Fruit fly (Drosophila melanogaster) whole organism, embryonic: Measurements from ENCODE around the gene Ythdf.

Source experiments
- BEAF-32 ChIP-seq: fragments of 200-800 bp; sonication (Bioruptor generic); optimal IDR thresholded peaks from 3 replicates; lab custom pipeline; 2017; ENCODE audit warnings: missing biosample characterization, missing genetic modification characterization, mild to moderate bottlenecking, moderate library complexity, missing genetic modification reagents
- CG11093 ChIP-seq: fragments of 200-800 bp; sonication (Bioruptor generic); IDR thresholded peaks from 3 replicates; pipeline ENCODE4 v1.3.6; 2022; ENCODE audit warnings: missing biosample characterization, missing genetic modification characterization
- CG11723 ChIP-seq: fragments of 200-800 bp; sonication (Bioruptor generic); optimal IDR thresholded peaks from 2 replicates; lab custom pipeline; 2017; ENCODE audit warnings: missing biosample characterization, mild to moderate bottlenecking, missing genetic modification characterization
- CG12219 ChIP-seq: fragments of 200-800 bp; sonication (Bioruptor generic); optimal IDR thresholded peaks from 3 replicates; lab custom pipeline; 2018; ENCODE audit warnings: missing biosample characterization, mild to moderate bottlenecking, missing genetic modification characterization
- CG12391 ChIP-seq: fragments of 200-800 bp; sonication (Bioruptor generic); optimal IDR thresholded peaks from 3 replicates; lab custom pipeline; 2018; ENCODE audit warnings: missing biosample characterization, mild to moderate bottlenecking, missing genetic modification characterization, moderate library complexity
- CG12659 ChIP-seq: fragments of 200-800 bp; sonication (Bioruptor generic); optimal IDR thresholded peaks from 3 replicates; lab custom pipeline; 2017; ENCODE audit warnings: mild to moderate bottlenecking, missing biosample characterization, missing genetic modification reagents, missing genetic modification characterization
- CG12942 ChIP-seq: fragments of 200-800 bp; sonication (Bioruptor generic); optimal IDR thresholded peaks from 3 replicates; lab custom pipeline; 2016; ENCODE audit warnings: missing biosample characterization, missing genetic modification characterization
- CG13296 ChIP-seq: fragments of 200-800 bp; sonication (Bioruptor generic); optimal IDR thresholded peaks from 3 replicates; lab custom pipeline; 2018; ENCODE audit warnings: missing biosample characterization, mild to moderate bottlenecking, missing genetic modification characterization
- CG13775 ChIP-seq: fragments of 200-800 bp; sonication (Bioruptor generic); optimal IDR thresholded peaks from 3 replicates; lab custom pipeline; 2017; ENCODE audit warnings: missing biosample characterization, mild to moderate bottlenecking, missing genetic modification characterization
- CG2129 ChIP-seq: fragments of 200-800 bp; sonication (Bioruptor generic); IDR thresholded peaks from 2 replicates; pipeline ENCODE4 v1.3.6; 2022; ENCODE audit warnings: missing biosample characterization, missing genetic modification characterization; ENCODE audit not compliant: partially characterized antibody
- CG3163 ChIP-seq: fragments of 200-800 bp; sonication (Bioruptor generic); optimal IDR thresholded peaks from 3 replicates; lab custom pipeline; 2016; ENCODE audit warnings: missing biosample characterization, missing genetic modification characterization
- CG33213 ChIP-seq: fragments of 200-800 bp; sonication (Bioruptor generic); optimal IDR thresholded peaks from 3 replicates; lab custom pipeline; 2016; ENCODE audit warnings: missing biosample characterization, missing genetic modification characterization
- CG33557 ChIP-seq: fragments of 200-800 bp; sonication (Bioruptor generic); optimal IDR thresholded peaks from 2 replicates; lab custom pipeline; 2019; ENCODE audit warnings: missing biosample characterization, mild to moderate bottlenecking, missing genetic modification characterization, moderate library complexity
- CG3838 ChIP-seq: fragments of 200-800 bp; sonication (Bioruptor generic); optimal IDR thresholded peaks from 3 replicates; lab custom pipeline; 2016; ENCODE audit warnings: missing biosample characterization, missing genetic modification characterization
- CG4730 ChIP-seq: fragments of 200-800 bp; sonication (Bioruptor generic); IDR thresholded peaks from 2 replicates; pipeline ENCODE4 v1.3.6; 2022; ENCODE audit warnings: missing biosample characterization, missing genetic modification characterization
- CG7745 ChIP-seq: fragments of 200-800 bp; sonication (Bioruptor generic); optimal IDR thresholded peaks from 2 replicates; lab custom pipeline; 2018; ENCODE audit warnings: missing biosample characterization, mild to moderate bottlenecking, missing genetic modification characterization, moderate library complexity
- CG7987 ChIP-seq: fragments of 200-800 bp; sonication (Bioruptor generic); optimal IDR thresholded peaks from 2 replicates; lab custom pipeline; 2018; ENCODE audit warnings: missing biosample characterization, mild to moderate bottlenecking, missing genetic modification characterization, moderate library complexity
- CG8388 ChIP-seq: fragments of 200-800 bp; sonication (Bioruptor generic); optimal IDR thresholded peaks from 2 replicates; lab custom pipeline; 2019; ENCODE audit warnings: missing biosample characterization, mild to moderate bottlenecking, missing genetic modification characterization, moderate library complexity
- CG9876 ChIP-seq: fragments of 200-800 bp; sonication (Bioruptor generic); optimal IDR thresholded peaks from 2 replicates; lab custom pipeline; 2016; ENCODE audit warnings: missing biosample characterization, missing genetic modification characterization
- ERR ChIP-seq: fragments of 200-800 bp; sonication (Bioruptor generic); optimal IDR thresholded peaks from 2 replicates; lab custom pipeline; 2016; ENCODE audit warnings: missing biosample characterization, missing genetic modification characterization
- Fer3 ChIP-seq: fragments of 200-800 bp; sonication (Bioruptor generic); optimal IDR thresholded peaks from 2 replicates; lab custom pipeline; 2018; ENCODE audit warnings: missing biosample characterization, mild to moderate bottlenecking, missing genetic modification characterization, moderate library complexity
- HmgZ ChIP-seq: fragments of 200-800 bp; sonication (Bioruptor generic); optimal IDR thresholded peaks from 2 replicates; lab custom pipeline; 2018; ENCODE audit warnings: missing biosample characterization, mild to moderate bottlenecking, missing genetic modification characterization
- MESR4 ChIP-seq: fragments of 200-800 bp; sonication (Bioruptor generic); optimal IDR thresholded peaks from 2 replicates; lab custom pipeline; 2018; ENCODE audit warnings: missing biosample characterization, mild to moderate bottlenecking, missing genetic modification characterization, moderate library complexity
- NfI ChIP-seq: fragments of 200-800 bp; sonication (Bioruptor generic); optimal IDR thresholded peaks from 3 replicates; lab custom pipeline; 2018; ENCODE audit warnings: missing biosample characterization, mild to moderate bottlenecking, missing genetic modification characterization, moderate library complexity
- Sox100B ChIP-seq: fragments of 200-800 bp; sonication (Bioruptor generic); optimal IDR thresholded peaks from 3 replicates; lab custom pipeline; 2018; ENCODE audit warnings: missing biosample characterization, mild to moderate bottlenecking, missing genetic modification characterization
- ab ChIP-seq: fragments of 200-800 bp; sonication (Bioruptor generic); optimal IDR thresholded peaks from 2 replicates; lab custom pipeline; 2016; ENCODE audit warnings: missing biosample characterization, missing genetic modification characterization
- amos ChIP-seq: fragments of 200-800 bp; sonication (Bioruptor generic); IDR thresholded peaks from 2 replicates; pipeline ENCODE4 v1.3.6; 2022; ENCODE audit warnings: missing biosample characterization, missing genetic modification characterization; ENCODE audit not compliant: partially characterized antibody
- az2 ChIP-seq: fragments of 200-800 bp; sonication (Bioruptor generic); optimal IDR thresholded peaks from 3 replicates; lab custom pipeline; 2016; ENCODE audit warnings: missing biosample characterization, missing genetic modification characterization
- bigmax ChIP-seq: fragments of 200-800 bp; sonication (Bioruptor generic); optimal IDR thresholded peaks from 2 replicates; lab custom pipeline; 2018; ENCODE audit warnings: missing biosample characterization, mild to moderate bottlenecking, missing genetic modification characterization
- crc ChIP-seq: fragments of 200-800 bp; sonication (Bioruptor generic); optimal IDR thresholded peaks from 2 replicates; lab custom pipeline; 2016; ENCODE audit warnings: missing biosample characterization, missing genetic modification characterization
- dmrt99B ChIP-seq: fragments of 200-800 bp; sonication (Bioruptor generic); optimal IDR thresholded peaks from 2 replicates; lab custom pipeline; 2018; ENCODE audit warnings: missing biosample characterization, mild to moderate bottlenecking, missing genetic modification characterization, moderate library complexity
- ems ChIP-seq: fragments of 200-800 bp; sonication (Bioruptor generic); optimal IDR thresholded peaks from 3 replicates; lab custom pipeline; 2016; ENCODE audit warnings: missing biosample characterization, missing genetic modification characterization
- fu2 ChIP-seq: fragments of 200-800 bp; sonication (Bioruptor generic); optimal IDR thresholded peaks from 2 replicates; lab custom pipeline; 2016; ENCODE audit warnings: missing biosample characterization, missing genetic modification characterization
- ken ChIP-seq: fragments of 200-800 bp; sonication (Bioruptor generic); IDR thresholded peaks from 3 replicates; pipeline ENCODE4 v1.3.6; 2022; ENCODE audit warnings: missing biosample characterization, missing genetic modification characterization
- mld ChIP-seq: fragments of 200-800 bp; sonication (Bioruptor generic); IDR thresholded peaks from 3 replicates; pipeline ENCODE4 v1.3.6; 2022; ENCODE audit warnings: missing biosample characterization, missing genetic modification characterization; ENCODE audit not compliant: partially characterized antibody
- nerfin-2 ChIP-seq: fragments of 200-800 bp; sonication (Bioruptor generic); IDR thresholded peaks from 2 replicates; pipeline ENCODE4 v1.3.6; 2022; ENCODE audit warnings: missing biosample characterization, missing genetic modification characterization; ENCODE audit not compliant: partially characterized antibody
- pb ChIP-seq: fragments of 200-800 bp; sonication (Bioruptor generic); optimal IDR thresholded peaks from 3 replicates; lab custom pipeline; 2016; ENCODE audit warnings: missing biosample characterization, missing genetic modification characterization
- phol ChIP-seq: fragments of 200-800 bp; sonication (Bioruptor generic); optimal IDR thresholded peaks from 3 replicates; lab custom pipeline; 2018; ENCODE audit warnings: missing biosample characterization, mild to moderate bottlenecking, missing genetic modification characterization, moderate library complexity
- pros ChIP-seq: fragments of 200-800 bp; sonication (Bioruptor generic); optimal IDR thresholded peaks from 3 replicates; lab custom pipeline; 2019; ENCODE audit warnings: missing biosample characterization, mild to moderate bottlenecking, missing genetic modification characterization, moderate library complexity
- zen2 ChIP-seq: fragments of 200-800 bp; sonication (Bioruptor generic); IDR thresholded peaks from 3 replicates; pipeline ENCODE4 v1.3.6; 2022; ENCODE audit warnings: missing biosample characterization, missing genetic modification characterization; ENCODE audit not compliant: partially characterized antibody

Gene Ythdf

DNA sequence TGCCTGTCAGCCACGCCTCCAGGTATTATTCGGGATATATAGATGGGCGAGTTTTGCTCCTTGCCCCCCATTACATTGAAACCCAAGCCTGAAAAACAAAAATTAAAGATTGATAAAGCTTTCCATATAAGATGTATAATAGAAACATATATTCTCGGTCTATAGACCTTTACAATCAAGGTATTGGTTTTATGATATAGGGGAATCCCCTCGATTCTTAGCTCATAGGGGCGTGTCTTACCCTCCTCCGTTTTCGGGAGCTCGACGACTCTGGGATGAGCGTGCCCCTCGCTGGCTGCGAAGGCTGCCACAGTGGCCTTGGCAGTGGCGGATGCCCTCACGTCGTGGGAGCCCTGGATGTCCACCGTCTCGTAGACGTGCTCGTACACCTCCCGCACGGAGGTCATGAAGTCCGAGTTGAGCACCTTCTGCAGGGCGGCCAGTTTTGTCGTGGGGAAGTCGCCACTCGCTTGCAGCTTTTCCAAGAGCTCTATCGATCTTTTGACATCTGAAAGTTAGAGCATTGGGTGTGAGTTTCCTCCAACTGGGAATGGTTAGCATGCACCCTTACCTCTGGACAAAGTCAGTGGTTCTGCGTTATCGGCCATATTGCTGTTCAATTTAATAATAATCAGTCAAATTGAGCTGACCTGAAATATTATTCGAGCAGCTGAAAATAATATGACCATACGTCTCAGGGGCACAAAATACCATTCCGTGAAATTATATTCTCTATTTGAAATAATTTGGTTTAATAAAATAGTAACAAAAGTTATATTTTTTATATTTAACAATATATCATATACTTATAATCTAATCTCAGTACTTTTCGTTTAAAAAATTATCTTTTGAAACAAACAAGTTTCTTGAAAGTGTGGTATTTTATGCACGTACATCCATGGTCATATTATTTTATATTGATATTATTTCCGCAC, 26.1 kb upstream of the Ythdf start, which contains the start of the genes veli and PQBP1 (continued):
- no peak for TF ChIP-seq NfI
- 0 out of 2 replicates have a peak, but pooled peaks have one; percentile 18 for TF ChIP-seq amos (GFP tag; lab: Robert Waterston, UW)
- TF ChIP-seq CG12659 = peak; percentile 37
- TF ChIP-seq CG12942 (GFP tag; lab: Kevin White, UChicago) = no peak
- no peak for TF ChIP-seq CG4730 (GFP tag; lab: Robert Waterston, UW)
- TF ChIP-seq CG7987 (GFP tag; lab: Kevin White, UChicago) = no peak
- no peak for TF ChIP-seq CG3838 (GFP tag; lab: Kevin White, UChicago)
- peak; percentile 4 for TF ChIP-seq BEAF-32 (GFP tag; lab: Kevin White, UChicago)
- no peak for TF ChIP-seq dmrt99B (tag; lab: Kevin White, UChicago)
- no peak for TF ChIP-seq ems (GFP tag; lab: Kevin White, UChicago)
- TF ChIP-seq CG7745 = no peak
- TF ChIP-seq phol (tag; lab: Kevin White, UChicago) = peak; percentile 3
- no peak for TF ChIP-seq CG8388 (GFP tag; lab: Kevin White, UChicago)
- no peak for TF ChIP-seq HmgZ
- TF ChIP-seq crc (GFP tag; lab: Kevin White, UChicago) = no peak
- TF ChIP-seq Sox100B (GFP tag; lab: Kevin White, UChicago) = no peak
- no peak for TF ChIP-seq pros (GFP tag; lab: Kevin White, UChicago)
- TF ChIP-seq Fer3 (tag; lab: Kevin White, UChicago) = no peak
- no peak for TF ChIP-seq CG11093
- TF ChIP-seq nerfin-2 (GFP tag; lab: Robert Waterston, UW) = no peak
- TF ChIP-seq CG12219 = no peak
- TF ChIP-seq fu2 (GFP tag; lab: Kevin White, UChicago) = no peak
- TF ChIP-seq CG13775 (GFP tag; lab: Kevin White, UChicago) = no peak
- TF ChIP-seq bigmax = no peak
- TF ChIP-seq az2 (GFP tag; lab: Kevin White, UChicago) = no peak
- TF ChIP-seq MESR4 = peak; percentile 69
- no peak for TF ChIP-seq ERR
- peak; percentile 12; the same call in 1 of the 3 replicates for TF ChIP-seq mld (GFP tag; lab: Robert Waterston, UW)
- no peak for TF ChIP-seq zen2 (GFP tag; lab: Robert Waterston, UW)
- no peak for TF ChIP-seq CG9876 (GFP tag; lab: Kevin White, UChicago)
- no peak for TF ChIP-seq ken (GFP tag; lab: Robert Waterston, UW)
- TF ChIP-seq CG33557 = no peak
- no peak for TF ChIP-seq CG11723 (GFP tag; lab: Kevin White, UChicago)
- no peak for TF ChIP-seq CG33213 (GFP tag; lab: Kevin White, UChicago)
- no peak for TF ChIP-seq pb (GFP tag; lab: Kevin White, UChicago)
- no peak for TF ChIP-seq CG13296 (GFP tag; lab: Kevin White, UChicago)
- TF ChIP-seq CG3163 (GFP tag; lab: Kevin White, UChicago) = no peak
- TF ChIP-seq ab (GFP tag; lab: Kevin White, UChicago) = no peak
- TF ChIP-seq CG2129 (GFP tag; lab: Robert Waterston, UW) = no peak
- TF ChIP-seq CG12391 (tag; lab: Kevin White, UChicago) = no peak
